Worm (Caenorhabditis elegans) whole organism, L4 larva: ENCODE data around the gene gly-6.

Source experiments
- ceh-82 ChIP-seq: sonication (generic microtip); optimal IDR thresholded peaks from 2 replicates; lab custom pipeline; 2017; ENCODE audit warnings: missing biosample characterization, missing genetic modification characterization
- ces-1 ChIP-seq: fragments of 150-350 bp; sonication (generic microtip); optimal IDR thresholded peaks from 4 replicates; lab custom pipeline; 2014; ENCODE audit warnings: missing biosample characterization, missing genetic modification reagents, missing genetic modification characterization
- egl-43 ChIP-seq: fragments of 200-800 bp; sonication (Bioruptor generic); IDR thresholded peaks from 2 replicates; pipeline ENCODE4 v1.3.6; 2022; ENCODE audit warnings: missing genetic modification reagents, missing genetic modification characterization, missing compliant biosample characterization
- fos-1 ChIP-seq: fragments of 150-350 bp; optimal IDR thresholded peaks from 2 replicates; lab custom pipeline; 2014; ENCODE audit warnings: missing biosample characterization, missing genetic modification characterization
- lim-7 ChIP-seq: fragments of 200-800 bp; sonication (Bioruptor generic); IDR thresholded peaks from 2 replicates; pipeline ENCODE4 v1.3.6; 2022; ENCODE audit warnings: missing genetic modification characterization, missing compliant biosample characterization
- lin-13 ChIP-seq: fragments of 150-350 bp; optimal IDR thresholded peaks from 2 replicates; lab custom pipeline; 2014; ENCODE audit warnings: missing biosample characterization, missing genetic modification reagents, missing genetic modification characterization
- mdl-1 ChIP-seq, 2 experiments: fragments of 150-350 bp in 1 of 2; sonication (generic microtip) in 1 of 2; optimal IDR thresholded peaks; 2 replicates each; lab custom pipeline; 2014 to 2017; ENCODE audit warnings: missing biosample characterization in 2 of 2, missing genetic modification characterization in 2 of 2
- nhr-11 ChIP-seq: fragments of 150-350 bp; optimal IDR thresholded peaks from 2 replicates; lab custom pipeline; 2014; ENCODE audit warnings: missing biosample characterization, missing genetic modification characterization
- nhr-111 ChIP-seq: fragments of 200-800 bp; sonication (Bioruptor generic); optimal IDR thresholded peaks from 2 replicates; lab custom pipeline; 2018; ENCODE audit warnings: mild to moderate bottlenecking, missing genetic modification characterization, missing compliant biosample characterization
- pqm-1 ChIP-seq: sonication (generic microtip); optimal IDR thresholded peaks from 2 replicates; lab custom pipeline; 2017; ENCODE audit warnings: missing biosample characterization, missing genetic modification characterization
- snpc-4 ChIP-seq: fragments of 150-350 bp; optimal IDR thresholded peaks from 2 replicates; lab custom pipeline; 2014; ENCODE audit warnings: missing biosample characterization, missing genetic modification characterization

DNA sequence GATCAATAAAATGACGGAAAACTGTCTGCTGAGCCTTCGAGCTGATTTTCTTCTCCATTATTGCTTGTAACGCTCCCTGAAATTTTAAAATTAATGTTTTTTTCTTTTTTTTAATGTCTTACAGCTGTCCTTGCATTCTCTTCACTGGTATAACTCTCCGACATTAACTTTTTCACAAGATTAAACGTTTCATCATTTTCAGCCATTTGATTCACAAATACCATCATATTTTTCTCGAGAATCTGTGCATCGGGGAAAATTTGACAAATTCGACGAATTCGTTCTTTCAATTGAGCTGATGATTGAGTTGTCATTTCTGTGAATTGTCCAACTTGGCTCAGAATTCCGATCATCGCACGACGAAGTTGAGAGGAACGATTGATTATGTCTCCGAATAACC lies 21.7 kb downstream of the gly-6 start:
- no peak for TF ChIP-seq lin-13 (GFP tag; lab: Kevin White, UChicago)
- no peak for TF ChIP-seq ces-1 (GFP tag; lab: Kevin White, UChicago)
- TF ChIP-seq pqm-1 (tag; lab: Kevin White, UChicago) = no peak
- TF ChIP-seq nhr-11 (tag; lab: Kevin White, UChicago) = no peak
- TF ChIP-seq mdl-1 (tag; optimal IDR thresholded peaks at IDR 0.05; lab: Kevin White, UChicago) = no peak
- TF ChIP-seq egl-43 (GFP tag; lab: Robert Waterston, UW) = no peak
- TF ChIP-seq lim-7 (GFP tag; lab: Robert Waterston, UW) = no peak
- no peak for TF ChIP-seq fos-1 (tag; lab: Kevin White, UChicago)
- TF ChIP-seq ceh-82 (tag; lab: Kevin White, UChicago) = no peak
- no peak for TF ChIP-seq snpc-4 (tag; lab: Kevin White, UChicago)
- TF ChIP-seq nhr-111 = no peak
